Worm (Caenorhabditis elegans) whole organism, L4/young adult: Measurements from ENCODE around the gene dim-1.

ENCODE experiments used
- W03F9.2 ChIP-seq: fragments of 150-350 bp; optimal IDR thresholded peaks from 2 replicates; lab custom pipeline; 2014; ENCODE audit warnings: missing biosample characterization, missing genetic modification characterization
- dao-5 ChIP-seq: sonication (generic microtip); optimal IDR thresholded peaks from 2 replicates; lab custom pipeline; 2016; ENCODE audit warnings: missing genotype, missing genetic modification characterization, moderate library complexity, missing compliant biosample characterization
- him-1 ChIP-seq: sonication (generic microtip); optimal IDR thresholded peaks from 2 replicates; lab custom pipeline; 2016; ENCODE audit warnings: missing genotype, missing genetic modification reagents, missing genetic modification characterization, missing compliant biosample characterization

DNA sequence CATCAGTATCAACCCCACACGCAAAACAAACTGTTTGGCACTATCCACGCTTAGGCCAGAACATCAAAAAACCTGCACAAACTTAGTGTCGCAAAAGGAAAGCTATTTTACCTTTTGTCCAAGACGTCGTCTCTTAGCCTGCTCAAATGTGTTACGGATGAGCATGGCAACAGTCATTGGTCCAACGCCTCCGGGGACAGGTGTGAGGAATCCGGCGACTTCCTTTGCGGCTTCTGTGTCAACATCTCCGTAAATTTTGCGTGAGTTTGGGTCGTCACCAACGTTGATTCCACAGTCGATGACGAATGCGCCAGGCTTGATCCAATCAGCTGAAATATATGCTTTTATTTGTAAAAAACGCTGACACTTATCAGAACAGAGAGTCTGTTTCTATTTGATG is 26.6 kb upstream of the dim-1 start:
- TF ChIP-seq W03F9.2 (tag; lab: Kevin White, UChicago) (no peak), him-1 (tag; lab: Kevin White, UChicago) (no peak), dao-5 (tag; lab: Kevin White, UChicago) (no peak)
